Worm (Caenorhabditis elegans): ENCODE data around the gene H08M01.1.
A peak's percentile ranks its signal among the peaks of the same experiment; 100 is the strongest.

DNA sequence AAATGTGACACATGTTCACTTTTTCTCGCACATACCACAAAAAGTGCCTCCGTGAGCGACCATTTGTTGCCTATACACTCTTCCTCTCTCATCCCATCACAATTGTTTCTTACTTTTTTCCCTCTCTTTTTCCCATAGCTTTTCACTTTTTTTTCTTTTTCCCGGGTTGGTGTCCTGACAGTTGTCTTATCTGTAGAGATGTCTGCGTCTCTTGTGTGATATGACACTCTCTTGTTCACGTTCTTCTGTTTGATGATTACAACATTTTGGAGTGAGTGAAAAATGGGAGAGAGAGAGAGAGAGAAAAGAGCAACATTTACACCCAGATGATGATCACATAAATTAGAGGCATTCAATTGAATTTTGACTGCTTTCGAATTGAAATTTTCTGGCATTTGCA is 9.8 kb downstream of the H08M01.1 start:
- peak; percentile 92 for TF ChIP-seq unc-62 (GFP tag; optimal IDR thresholded peaks at IDR 0.05)
- TF ChIP-seq nhr-2 (tag; optimal IDR thresholded peaks at IDR 0.05): no peak
- TF ChIP-seq sem-2 (GFP tag; optimal IDR thresholded peaks at IDR 0.05): no peak
- TF ChIP-seq mep-1 (tag; optimal IDR thresholded peaks at IDR 0.05): no peak
- TF ChIP-seq nhr-237 (tag; optimal IDR thresholded peaks at IDR 0.05): no peak
- no peak for TF ChIP-seq nhr-76 (tag; optimal IDR thresholded peaks at IDR 0.05)
- no peak for TF ChIP-seq ham-2 (GFP tag; optimal IDR thresholded peaks at IDR 0.05)

Data from whole organism, mixed stage, embryonic.